Fruit fly (Drosophila melanogaster) whole organism, embryonic: ENCODE results near the gene ABCB7.

Experiments used
- CG11093 ChIP-seq: fragments of 200-800 bp; sonication (Bioruptor generic); IDR thresholded peaks from 3 replicates; pipeline ENCODE4 v1.3.6; 2022; ENCODE audit warnings: missing biosample characterization, missing genetic modification characterization
- CG11247 ChIP-seq: fragments of 200-800 bp; sonication (Bioruptor generic); IDR thresholded peaks from 2 replicates; pipeline ENCODE4 v1.3.6; 2022; ENCODE audit warnings: missing biosample characterization, missing genetic modification characterization
- CG17612 ChIP-seq: fragments of 200-800 bp; sonication (Bioruptor generic); IDR thresholded peaks from 2 replicates; pipeline ENCODE4 v1.3.6; 2022; ENCODE audit warnings: missing biosample characterization, missing genetic modification characterization
- CG2678 ChIP-seq: fragments of 200-800 bp; sonication (Bioruptor generic); optimal IDR thresholded peaks from 3 replicates; lab custom pipeline; 2019; ENCODE audit warnings: missing biosample characterization, mild to moderate bottlenecking, missing genetic modification characterization, moderate library complexity
- HLHmδ ChIP-seq: fragments of 200-800 bp; sonication (Bioruptor generic); optimal IDR thresholded peaks from 2 replicates; lab custom pipeline; 2018; ENCODE audit warnings: missing biosample characterization, mild to moderate bottlenecking, missing genetic modification characterization, moderate library complexity
- Sox102F ChIP-seq: fragments of 200-800 bp; sonication (Bioruptor generic); optimal IDR thresholded peaks from 2 replicates; lab custom pipeline; 2018; ENCODE audit warnings: missing biosample characterization, mild to moderate bottlenecking, missing genetic modification characterization, moderate library complexity
- da ChIP-seq: fragments of 200-800 bp; sonication (Bioruptor generic); optimal IDR thresholded peaks from 2 replicates; lab custom pipeline; 2016; ENCODE audit warnings: missing biosample characterization, missing genetic modification characterization
- emc ChIP-seq: fragments of 200-800 bp; sonication (Bioruptor generic); optimal IDR thresholded peaks from 2 replicates; lab custom pipeline; 2016; ENCODE audit warnings: missing biosample characterization, missing genetic modification characterization
- esg ChIP-seq: fragments of 200-800 bp; sonication (Bioruptor generic); conservative IDR thresholded peaks from 2 replicates; pipeline ENCODE4 v1.3.6; 2022; ENCODE audit warnings: missing biosample characterization, missing genetic modification characterization
- mirr ChIP-seq: fragments of 200-800 bp; sonication (Bioruptor generic); optimal IDR thresholded peaks from 3 replicates; lab custom pipeline; 2018; ENCODE audit warnings: missing biosample characterization, mild to moderate bottlenecking, missing genetic modification characterization
- pb ChIP-seq: fragments of 200-800 bp; sonication (Bioruptor generic); optimal IDR thresholded peaks from 3 replicates; lab custom pipeline; 2016; ENCODE audit warnings: missing biosample characterization, missing genetic modification characterization
- psq ChIP-seq: fragments of 200-800 bp; sonication (Bioruptor generic); optimal IDR thresholded peaks from 2 replicates; lab custom pipeline; 2017; ENCODE audit warnings: missing biosample characterization, missing genetic modification characterization

DNA sequence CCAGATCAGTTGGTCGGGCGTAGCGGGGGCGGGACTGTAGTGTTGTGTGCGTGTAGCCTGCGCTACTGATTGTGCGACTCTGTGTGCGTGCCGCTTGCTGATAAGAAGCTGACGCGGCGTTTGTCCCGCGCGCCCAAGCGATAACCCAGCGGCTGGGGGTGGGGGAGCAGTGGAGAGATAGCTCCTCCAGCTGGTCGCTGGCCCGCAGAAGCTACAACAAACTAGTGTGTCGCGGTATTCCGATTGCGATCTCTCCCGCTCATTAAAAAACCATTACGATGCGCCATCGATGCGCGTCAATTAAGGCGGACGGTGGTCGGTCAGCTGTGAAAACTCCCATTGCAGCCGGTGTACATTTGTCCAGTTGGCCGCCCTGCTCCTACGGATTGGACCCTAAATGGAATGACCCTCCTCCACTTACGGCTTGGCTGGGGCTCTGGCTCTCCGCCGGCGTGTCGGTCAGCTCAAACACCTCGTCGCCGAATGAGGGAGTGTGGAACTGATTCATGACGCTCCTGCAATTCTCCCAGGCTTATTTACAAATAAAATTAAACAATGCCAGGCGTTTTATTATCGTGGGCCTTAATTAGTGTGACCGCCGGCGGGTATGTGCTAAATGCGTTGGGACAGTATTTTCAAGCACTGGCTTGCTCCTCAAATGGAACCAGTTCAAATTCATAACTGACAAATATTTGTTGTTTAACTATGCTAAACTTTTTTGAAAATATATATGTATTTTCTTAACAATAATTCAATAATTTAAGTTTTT is 16.0 kb upstream of the ABCB7 start, which contains the start of gene CG12104:
- TF ChIP-seq pb (no peak), CG17612 (GFP tag; lab: Robert Waterston, UW) (no peak), esg (GFP tag; lab: Robert Waterston, UW) (no peak), CG11247 (no peak), mirr (GFP tag; lab: Kevin White, UChicago) (peak; percentile 64), Sox102F (GFP tag; lab: Kevin White, UChicago) (no peak), HLHmδ (GFP tag; lab: Kevin White, UChicago) (no peak), emc (GFP tag; lab: Kevin White, UChicago) (no peak), CG2678 (no peak), psq (GFP tag; lab: Kevin White, UChicago) (no peak), CG11093 (GFP tag; lab: Robert Waterston, UW) (no peak), da (GFP tag; lab: Kevin White, UChicago) (no peak)
